Fruit fly (Drosophila melanogaster): ENCODE measurements around the gene CG5151.

CG5151 gene

dm6 chr3L:16131264-16132066 lies 33.0 kb downstream of the CG5151 start, which contains the start of the genes Trs20 and elg1 (continued):
- TF ChIP-seq Fer3 (tag; optimal IDR thresholded peaks at IDR 0.05), result peak; percentile 40
- TF ChIP-seq pros (GFP tag; optimal IDR thresholded peaks at IDR 0.05), result peak; percentile 7
- peak; percentile 46 for TF ChIP-seq zen (tag; optimal IDR thresholded peaks at IDR 0.05)
- no peak for TF ChIP-seq cad (GFP tag; optimal IDR thresholded peaks at IDR 0.05)
- TF ChIP-seq CG30431 (GFP tag; optimal IDR thresholded peaks at IDR 0.05), result no peak
- TF ChIP-seq nom (GFP tag; optimal IDR thresholded peaks at IDR 0.05), result peak; percentile 60
- no peak for TF ChIP-seq CG17802 (tag; optimal IDR thresholded peaks at IDR 0.05)
- no peak for TF ChIP-seq croc (GFP tag; conservative IDR thresholded peaks at IDR 0.05)
- TF ChIP-seq crp (GFP tag; optimal IDR thresholded peaks at IDR 0.05), result no peak
- TF ChIP-seq Six4 (GFP tag; optimal IDR thresholded peaks at IDR 0.05), result no peak
- TF ChIP-seq yki (optimal IDR thresholded peaks at IDR 0.05), result no peak
- TF ChIP-seq CG12769 (tag; optimal IDR thresholded peaks at IDR 0.05), result no peak
- peak in 1 of 3 experiments; percentile 61 for TF ChIP-seq lola (GFP tag; optimal IDR thresholded peaks at IDR 0.05)
- no peak for TF ChIP-seq otp (GFP tag; IDR thresholded peaks at IDR 0.05)
- peak; percentile 35 for TF ChIP-seq Xbp1 (GFP tag; optimal IDR thresholded peaks at IDR 0.05)
- TF ChIP-seq CG13894 (tag; optimal IDR thresholded peaks at IDR 0.05), result peak; percentile 15
- no peak for TF ChIP-seq HLH4C (GFP tag; IDR thresholded peaks at IDR 0.05; ENCODE audit: partially characterized antibody)
- peak; percentile 10 for TF ChIP-seq zfh2 (GFP tag; optimal IDR thresholded peaks at IDR 0.05)
- TF ChIP-seq CG4282 (GFP tag; optimal IDR thresholded peaks at IDR 0.05), result no peak
- TF ChIP-seq CG3726 (GFP tag; IDR thresholded peaks at IDR 0.05), result no peak
- peak; percentile 75 for TF ChIP-seq CG17829 (tag; optimal IDR thresholded peaks at IDR 0.05)
- TF ChIP-seq az2 (GFP tag; optimal IDR thresholded peaks at IDR 0.05), result peak; percentile 29
- no peak for TF ChIP-seq unc-4 (GFP tag; IDR thresholded peaks at IDR 0.05; ENCODE audit: partially characterized antibody)
- peak; percentile 22 for TF ChIP-seq lbe (GFP tag; optimal IDR thresholded peaks at IDR 0.05)
- TF ChIP-seq CG17385 (GFP tag; optimal IDR thresholded peaks at IDR 0.05), result peak; percentile 60
- TF ChIP-seq CG17361 (GFP tag; IDR thresholded peaks at IDR 0.05), result peak; percentile 88; the same call in 2 of the 3 replicates
- no peak for TF ChIP-seq Adf1 (GFP tag; IDR thresholded peaks at IDR 0.05)
- TF ChIP-seq Usf (GFP tag; optimal IDR thresholded peaks at IDR 0.05), result no peak
- TF ChIP-seq crc (GFP tag; optimal IDR thresholded peaks at IDR 0.05), result no peak
- peak; percentile 51 for TF ChIP-seq CG9797 (GFP tag; optimal IDR thresholded peaks at IDR 0.05)
- peak; percentile 43 for TF ChIP-seq CG4424 (GFP tag; optimal IDR thresholded peaks at IDR 0.05)
- TF ChIP-seq cato (GFP tag; optimal IDR thresholded peaks at IDR 0.05; ENCODE audit: borderline replicate concordance), result peak; percentile 15
- no peak for TF ChIP-seq ac (GFP tag; optimal IDR thresholded peaks at IDR 0.05)
- no peak for TF ChIP-seq CG9876 (GFP tag; optimal IDR thresholded peaks at IDR 0.05)
- TF ChIP-seq ci (GFP tag; IDR thresholded peaks at IDR 0.05), result peak; percentile 13; the same call in 1 of the 3 replicates
- peak; percentile 59 for TF ChIP-seq CG12659 (GFP tag; optimal IDR thresholded peaks at IDR 0.05)
- TF ChIP-seq Ptx1 (GFP tag; IDR thresholded peaks at IDR 0.05), result peak; percentile 47
- peak; percentile 15 for TF ChIP-seq nerfin-1 (tag; optimal IDR thresholded peaks at IDR 0.05)
- TF ChIP-seq abd-A (tag; optimal IDR thresholded peaks at IDR 0.05), result no peak
- TF ChIP-seq trem (tag; optimal IDR thresholded peaks at IDR 0.05), result peak; percentile 56
- peak; percentile 65 for TF ChIP-seq Rfx (GFP tag; IDR thresholded peaks at IDR 0.05)
- TF ChIP-seq psq (GFP tag; optimal IDR thresholded peaks at IDR 0.05), result no peak
- TF ChIP-seq CG16779 (GFP tag; IDR thresholded peaks at IDR 0.05), result no peak
- TF ChIP-seq CG15269 (tag; optimal IDR thresholded peaks at IDR 0.05), result peak; percentile 69
- TF ChIP-seq tio (GFP tag; optimal IDR thresholded peaks at IDR 0.05), result no peak
- peak; percentile 45 for TF ChIP-seq CG17359 (tag; optimal IDR thresholded peaks at IDR 0.05)
- TF ChIP-seq CG42726 (GFP tag; IDR thresholded peaks at IDR 0.05; ENCODE audit: partially characterized antibody), result no peak
- no peak for TF ChIP-seq Atf-2 (GFP tag; optimal IDR thresholded peaks at IDR 0.05)
- peak; percentile 62 for TF ChIP-seq vvl (GFP tag; IDR thresholded peaks at IDR 0.05)
